Fruit fly (Drosophila melanogaster) whole organism, embryonic: ENCODE data around the gene CG12096.

Experiments used
- Antp ChIP-seq: fragments of 200-800 bp; sonication (Bioruptor generic); optimal IDR thresholded peaks from 3 replicates; lab custom pipeline; 2016; ENCODE audit warnings: missing biosample characterization, missing genetic modification characterization
- Atf3 ChIP-seq: fragments of 200-800 bp; sonication (Bioruptor generic); optimal IDR thresholded peaks from 3 replicates; lab custom pipeline; 2016; ENCODE audit warnings: missing biosample characterization, missing genetic modification characterization
- Bgb ChIP-seq: fragments of 200-800 bp; sonication (Bioruptor generic); IDR thresholded peaks from 2 replicates; pipeline ENCODE4 v1.3.6; 2022; ENCODE audit warnings: missing biosample characterization, missing genetic modification characterization; ENCODE audit not compliant: partially characterized antibody
- Blimp-1 ChIP-seq: fragments of 200-800 bp; sonication (Bioruptor generic); optimal IDR thresholded peaks from 3 replicates; lab custom pipeline; 2018; ENCODE audit warnings: missing biosample characterization, missing genetic modification characterization, mild to moderate bottlenecking, moderate library complexity, missing genetic modification reagents
- C15 ChIP-seq: fragments of 200-800 bp; sonication (Bioruptor generic); IDR thresholded peaks from 3 replicates; pipeline ENCODE4 v1.3.6; 2022; ENCODE audit warnings: missing biosample characterization, missing genetic modification characterization
- CG10462 ChIP-seq: fragments of 200-800 bp; sonication (Bioruptor generic); optimal IDR thresholded peaks from 2 replicates; lab custom pipeline; 2016; ENCODE audit warnings: missing biosample characterization, missing genetic modification characterization
- CG11085 ChIP-seq: fragments of 200-800 bp; sonication (Bioruptor generic); IDR thresholded peaks from 2 replicates; pipeline ENCODE4 v1.3.6; 2022; ENCODE audit warnings: missing biosample characterization, missing genetic modification characterization
- CG11695 ChIP-seq: fragments of 200-800 bp; sonication (Bioruptor generic); IDR thresholded peaks from 3 replicates; pipeline ENCODE4 v1.3.6; 2022; ENCODE audit warnings: missing biosample characterization, missing genetic modification characterization
- CG11723 ChIP-seq: fragments of 200-800 bp; sonication (Bioruptor generic); optimal IDR thresholded peaks from 2 replicates; lab custom pipeline; 2017; ENCODE audit warnings: missing biosample characterization, mild to moderate bottlenecking, missing genetic modification characterization
- CG13424 ChIP-seq: fragments of 200-800 bp; sonication (Bioruptor generic); optimal IDR thresholded peaks from 2 replicates; lab custom pipeline; 2019; ENCODE audit warnings: missing biosample characterization, mild to moderate bottlenecking, missing genetic modification characterization, moderate library complexity
- CG13624 ChIP-seq: fragments of 200-800 bp; sonication (Bioruptor generic); optimal IDR thresholded peaks from 2 replicates; lab custom pipeline; 2016; ENCODE audit warnings: missing biosample characterization, missing genetic modification characterization
- CG13894 ChIP-seq: fragments of 200-800 bp; sonication (Bioruptor generic); optimal IDR thresholded peaks from 3 replicates; lab custom pipeline; 2018; ENCODE audit warnings: missing biosample characterization, mild to moderate bottlenecking, missing genetic modification characterization, moderate library complexity
- CG15011 ChIP-seq: fragments of 200-800 bp; sonication (Bioruptor generic); optimal IDR thresholded peaks from 3 replicates; lab custom pipeline; 2018; ENCODE audit warnings: missing biosample characterization, mild to moderate bottlenecking, missing genetic modification characterization
- CG16779 ChIP-seq: fragments of 200-800 bp; sonication (Bioruptor generic); IDR thresholded peaks from 2 replicates; pipeline ENCODE4 v1.3.6; 2022; ENCODE audit warnings: missing biosample characterization, missing genetic modification characterization
- CG16813 ChIP-seq: fragments of 200-800 bp; sonication (Bioruptor generic); IDR thresholded peaks from 3 replicates; pipeline ENCODE4 v1.3.6; 2022; ENCODE audit warnings: missing biosample characterization, missing genetic modification characterization; ENCODE audit not compliant: partially characterized antibody
- CG17829 ChIP-seq: fragments of 200-800 bp; optimal IDR thresholded peaks from 2 replicates; lab custom pipeline; 2019; ENCODE audit warnings: missing biosample characterization, mild to moderate bottlenecking, missing genetic modification characterization, moderate library complexity
- CG17912 ChIP-seq: fragments of 200-800 bp; sonication (Bioruptor generic); optimal IDR thresholded peaks from 2 replicates; lab custom pipeline; 2018; ENCODE audit warnings: missing biosample characterization, mild to moderate bottlenecking, missing genetic modification characterization
- CG2889 ChIP-seq: fragments of 200-800 bp; sonication (Bioruptor generic); IDR thresholded peaks from 3 replicates; pipeline ENCODE4 v1.3.6; 2022; ENCODE audit warnings: missing biosample characterization, missing genetic modification characterization
- CG30403 ChIP-seq: fragments of 200-800 bp; sonication (Bioruptor generic); optimal IDR thresholded peaks from 3 replicates; lab custom pipeline; 2016; ENCODE audit warnings: missing biosample characterization, missing genetic modification characterization
- CG31441 ChIP-seq: fragments of 200-800 bp; sonication (Bioruptor generic); IDR thresholded peaks from 2 replicates; pipeline ENCODE4 v1.3.6; 2022; ENCODE audit warnings: missing biosample characterization, missing genetic modification characterization
- CG32532 ChIP-seq: fragments of 200-800 bp; sonication (Bioruptor generic); IDR thresholded peaks from 2 replicates; pipeline ENCODE4 v1.3.6; 2022; ENCODE audit warnings: missing biosample characterization, missing genetic modification characterization
- CG3281 ChIP-seq: fragments of 200-800 bp; sonication (Bioruptor generic); optimal IDR thresholded peaks from 3 replicates; lab custom pipeline; 2017; ENCODE audit warnings: missing biosample characterization, mild to moderate bottlenecking, missing genetic modification characterization
- CG3838 ChIP-seq: fragments of 200-800 bp; sonication (Bioruptor generic); optimal IDR thresholded peaks from 3 replicates; lab custom pipeline; 2016; ENCODE audit warnings: missing biosample characterization, missing genetic modification characterization
- CG6254 ChIP-seq: fragments of 200-800 bp; sonication (Bioruptor generic); optimal IDR thresholded peaks from 3 replicates; lab custom pipeline; 2017; ENCODE audit warnings: mild to moderate bottlenecking, missing biosample characterization, missing genetic modification reagents, missing genetic modification characterization
- CG6765 ChIP-seq: fragments of 200-800 bp; sonication (Bioruptor generic); optimal IDR thresholded peaks from 3 replicates; lab custom pipeline; 2017; ENCODE audit warnings: missing biosample characterization, mild to moderate bottlenecking, missing genetic modification characterization
- CG7556 ChIP-seq: fragments of 200-800 bp; sonication (Bioruptor generic); optimal IDR thresholded peaks from 2 replicates; lab custom pipeline; 2017; ENCODE audit warnings: missing biosample characterization, mild to moderate bottlenecking, missing genetic modification characterization
- CG8388 ChIP-seq: fragments of 200-800 bp; sonication (Bioruptor generic); optimal IDR thresholded peaks from 2 replicates; lab custom pipeline; 2019; ENCODE audit warnings: missing biosample characterization, mild to moderate bottlenecking, missing genetic modification characterization, moderate library complexity
- ERR ChIP-seq: fragments of 200-800 bp; sonication (Bioruptor generic); optimal IDR thresholded peaks from 2 replicates; lab custom pipeline; 2016; ENCODE audit warnings: missing biosample characterization, missing genetic modification characterization
- Eip74EF ChIP-seq, 2 experiments: fragments of 200-800 bp in 1 of 2; fragments of >200 bp in 1 of 2; sonication (Bioruptor generic) in 1 of 2; optimal IDR thresholded peaks; 2 replicates each; lab custom pipeline; 2017 to 2019; ENCODE audit warnings: missing biosample characterization in 2 of 2, missing genetic modification characterization in 2 of 2, mild to moderate bottlenecking in 1 of 2, moderate library complexity in 1 of 2
- Gug ChIP-seq: fragments of 200-800 bp; sonication (Bioruptor generic); IDR thresholded peaks from 4 replicates; pipeline ENCODE4 v1.3.6; 2022; ENCODE audit warnings: missing biosample characterization, missing genetic modification characterization
- Hmr ChIP-seq: fragments of 200-800 bp; sonication (Bioruptor generic); optimal IDR thresholded peaks from 3 replicates; lab custom pipeline; 2017; ENCODE audit warnings: mild to moderate bottlenecking, missing biosample characterization, missing genetic modification reagents, missing genetic modification characterization
- Hsf ChIP-seq: fragments of 200-800 bp; sonication (Bioruptor generic); optimal IDR thresholded peaks from 3 replicates; lab custom pipeline; 2016; ENCODE audit warnings: missing biosample characterization, missing genetic modification characterization
- Jarid2 ChIP-seq: fragments of 200-800 bp; sonication (Bioruptor generic); optimal IDR thresholded peaks from 3 replicates; lab custom pipeline; 2017; ENCODE audit warnings: mild to moderate bottlenecking, missing biosample characterization, missing genetic modification reagents, missing genetic modification characterization
- Mes4 ChIP-seq: fragments of 200-800 bp; sonication (Bioruptor generic); optimal IDR thresholded peaks from 2 replicates; lab custom pipeline; 2016; ENCODE audit warnings: missing biosample characterization, missing genetic modification characterization
- PHDP ChIP-seq: fragments of 200-800 bp; sonication (Bioruptor generic); optimal IDR thresholded peaks from 3 replicates; lab custom pipeline; 2018; ENCODE audit warnings: missing biosample characterization, mild to moderate bottlenecking, missing genetic modification characterization, moderate library complexity
- Stat92E ChIP-seq, 3 experiments: fragments of >200 bp in 2 of 3; fragments of 200-800 bp in 1 of 3; sonication (Bioruptor generic) in 1 of 3; optimal IDR thresholded peaks; 2 replicates each; lab custom pipeline; 2017 to 2019; ENCODE audit warnings: missing biosample characterization in 3 of 3, missing genetic modification characterization in 3 of 3, mild to moderate bottlenecking in 1 of 3, moderate library complexity in 1 of 3
- Xbp1 ChIP-seq: fragments of 200-800 bp; sonication (Bioruptor generic); optimal IDR thresholded peaks from 3 replicates; lab custom pipeline; 2016; ENCODE audit warnings: missing biosample characterization, mild to moderate bottlenecking, missing genetic modification characterization
- ara ChIP-seq: fragments of 200-800 bp; sonication (Bioruptor generic); IDR thresholded peaks from 2 replicates; pipeline ENCODE4 v1.3.6; 2022; ENCODE audit warnings: missing biosample characterization, missing genetic modification characterization
- ash1 ChIP-seq: fragments of 200-800 bp; sonication (Bioruptor generic); optimal IDR thresholded peaks from 2 replicates; lab custom pipeline; 2018; ENCODE audit warnings: missing biosample characterization, mild to moderate bottlenecking, missing genetic modification characterization
- bsh ChIP-seq, 2 experiments: fragments of 200-800 bp; sonication (Bioruptor generic); optimal IDR thresholded peaks; 2 replicates each; lab custom pipeline; 2017 to 2018; ENCODE audit warnings: mild to moderate bottlenecking in 2 of 2, missing biosample characterization in 2 of 2, missing genetic modification characterization in 2 of 2, moderate library complexity in 1 of 2
- cg ChIP-seq: fragments of 200-800 bp; sonication (Bioruptor generic); optimal IDR thresholded peaks from 3 replicates; lab custom pipeline; 2019; ENCODE audit warnings: missing biosample characterization, mild to moderate bottlenecking, missing genetic modification characterization, moderate library complexity
- chm ChIP-seq: fragments of 200-800 bp; sonication (Bioruptor generic); IDR thresholded peaks from 2 replicates; pipeline ENCODE4 v1.3.6; 2022; ENCODE audit warnings: missing biosample characterization, missing genetic modification characterization
- dpn ChIP-seq, 2 experiments: fragments of 200-800 bp; sonication (Bioruptor generic); optimal IDR thresholded peaks; 3 replicates each; lab custom pipeline; 2016; ENCODE audit warnings: missing biosample characterization in 2 of 2, missing genetic modification characterization in 2 of 2
- maf-S ChIP-seq: fragments of 200-800 bp; sonication (Bioruptor generic); optimal IDR thresholded peaks from 2 replicates; lab custom pipeline; 2016; ENCODE audit warnings: missing biosample characterization, missing genetic modification characterization
- p53 ChIP-seq: fragments of 200-800 bp; sonication (Bioruptor generic); optimal IDR thresholded peaks from 2 replicates; lab custom pipeline; 2016; ENCODE audit warnings: missing biosample characterization, missing genetic modification characterization
- sens ChIP-seq: fragments of 200-800 bp; sonication (Bioruptor generic); peaks from one replicate; lab custom pipeline; 2016; ENCODE audit warnings: missing biosample characterization, missing genetic modification characterization
- shn ChIP-seq: fragments of 200-800 bp; sonication (Bioruptor generic); optimal IDR thresholded peaks from 3 replicates; lab custom pipeline; 2016; ENCODE audit warnings: missing biosample characterization, missing genetic modification characterization
- tio ChIP-seq: fragments of 200-800 bp; sonication (Bioruptor generic); optimal IDR thresholded peaks from 2 replicates; lab custom pipeline; 2017; ENCODE audit warnings: missing biosample characterization, missing genetic modification characterization, inconsistent platforms

Gene CG12096

DNA sequence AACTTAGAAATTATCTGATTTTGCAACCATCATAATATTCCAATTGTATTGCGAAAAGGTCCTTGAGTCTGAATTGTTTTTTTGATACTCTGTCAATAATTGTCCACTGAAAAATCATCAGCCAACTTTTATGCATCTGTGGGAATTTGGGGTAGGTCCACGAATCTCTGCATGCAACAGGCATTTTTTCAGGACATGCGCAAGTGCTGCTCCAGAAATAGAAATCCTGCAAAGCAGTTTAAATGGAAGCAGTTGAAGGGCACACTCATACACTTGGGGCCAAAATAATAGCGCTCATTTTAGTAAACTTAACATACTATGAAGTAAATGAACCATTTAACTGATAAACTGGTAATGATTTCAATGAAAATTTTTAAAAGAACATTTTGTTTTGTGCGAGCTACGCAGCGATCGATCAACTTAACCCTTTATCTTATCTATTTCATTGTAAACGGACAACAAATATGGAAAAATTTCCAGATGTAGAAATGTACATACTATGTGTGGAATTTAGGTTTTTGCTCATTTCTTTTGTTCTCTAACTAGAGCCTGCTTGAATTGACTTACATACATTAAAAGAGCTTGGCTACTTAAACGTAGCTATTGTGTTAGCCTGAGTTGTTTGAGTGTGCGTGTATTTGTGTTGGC is 29.1 kb upstream of the CG12096 start (continued):
- TF ChIP-seq Hmr (GFP tag; lab: Kevin White, UChicago) (peak; percentile 79), maf-S (GFP tag; lab: Kevin White, UChicago) (peak; percentile 41), CG11723 (GFP tag; lab: Kevin White, UChicago) (peak; percentile 61), Atf3 (GFP tag; lab: Kevin White, UChicago) (peak; percentile 24), CG3281 (GFP tag; lab: Kevin White, UChicago) (peak; percentile 83), p53 (GFP tag; lab: Kevin White, UChicago) (peak; percentile 15), CG6254 (GFP tag; lab: Kevin White, UChicago) (peak; percentile 50), Hsf (GFP tag; lab: Kevin White, UChicago) (peak; percentile 54), Gug (GFP tag; lab: Robert Waterston, UW) (no peak), CG31441 (GFP tag; lab: Robert Waterston, UW) (peak; percentile 75), CG11695 (GFP tag; lab: Robert Waterston, UW) (peak; percentile 45; the same call in 1 of the 3 replicates), Antp (GFP tag; lab: Kevin White, UChicago) (peak; percentile 63), Bgb (GFP tag; lab: Robert Waterston, UW) (no peak), Mes4 (peak; percentile 34), CG11085 (GFP tag; lab: Robert Waterston, UW) (0 out of 2 replicates have a peak, but pooled peaks have one; percentile 33), Blimp-1 (GFP tag; lab: Kevin White, UChicago) (peak; percentile 55), ERR (GFP tag; lab: Kevin White, UChicago) (peak; percentile 29), CG6765 (peak; percentile 34), Jarid2 (GFP tag; lab: Kevin White, UChicago) (peak; percentile 32), ash1 (GFP tag; lab: Kevin White, UChicago) (no peak), dpn (GFP tag; optimal IDR thresholded peaks at IDR 0.05; lab: Kevin White, UChicago) (peak; percentile 68 to 72), PHDP (tag; lab: Kevin White, UChicago) (peak; percentile 75), CG32532 (peak; percentile 34; the same call in 1 of the 2 replicates), Eip74EF (GFP tag; optimal IDR thresholded peaks at IDR 0.05; lab: Kevin White, UChicago) (peak in 1 of 2 experiments; percentile 72), CG16813 (GFP tag; lab: Robert Waterston, UW) (no peak), CG15011 (GFP tag; lab: Kevin White, UChicago) (peak; percentile 69), CG30403 (peak; percentile 72), CG13624 (GFP tag; lab: Kevin White, UChicago) (peak; percentile 58), CG10462 (GFP tag; lab: Kevin White, UChicago) (peak; percentile 22), Xbp1 (GFP tag; lab: Kevin White, UChicago) (peak; percentile 69), bsh (GFP tag; optimal IDR thresholded peaks at IDR 0.05; lab: Kevin White, UChicago) (peak; percentile 54 to 70), C15 (GFP tag; lab: Robert Waterston, UW) (no peak), chm (GFP tag; lab: Robert Waterston, UW) (0 out of 2 replicates have a peak, but pooled peaks have one; percentile 30), shn (peak; percentile 55), cg (GFP tag; lab: Kevin White, UChicago) (no peak), ara (peak; percentile 71), CG17829 (tag; lab: Kevin White, UChicago) (peak; percentile 65), CG13894 (tag; lab: Kevin White, UChicago) (peak; percentile 54), sens (GFP tag; lab: Kevin White, UChicago) (peak; percentile 96), CG16779 (no peak), Stat92E (GFP tag; optimal IDR thresholded peaks at IDR 0.05; lab: Kevin White, UChicago) (peak in 1 of 3 experiments; percentile 11), tio (peak; percentile 78), CG17912 (GFP tag; lab: Kevin White, UChicago) (peak; percentile 16), CG8388 (peak; percentile 73), CG7556 (peak; percentile 82), CG2889 (GFP tag; lab: Robert Waterston, UW) (no peak), CG13424 (tag; lab: Kevin White, UChicago) (peak; percentile 83), CG3838 (GFP tag; lab: Kevin White, UChicago) (no peak)
